Worm (Caenorhabditis elegans) whole organism, L3 larva: Measurements from ENCODE around the gene W02D7.8.

Experiments
- ZK546.5 ChIP-seq: sonication (generic microtip); optimal IDR thresholded peaks from 2 replicates; lab custom pipeline; 2017; ENCODE audit warnings: missing biosample characterization, missing genetic modification characterization
- fkh-10 ChIP-seq: sonication (generic microtip); optimal IDR thresholded peaks from 2 replicates; lab custom pipeline; 2017; ENCODE audit warnings: missing biosample characterization, missing genetic modification reagents, missing genetic modification characterization
- fos-1 ChIP-seq: fragments of 150-350 bp; optimal IDR thresholded peaks from 2 replicates; lab custom pipeline; 2014; ENCODE audit warnings: missing biosample characterization, missing genetic modification characterization
- lin-39 ChIP-seq: fragments of 150-350 bp; optimal IDR thresholded peaks from 2 replicates; lab custom pipeline; 2018; ENCODE audit warnings: missing biosample characterization, missing genetic modification reagents, missing genetic modification characterization
- lsy-12 ChIP-seq: sonication (generic microtip); optimal IDR thresholded peaks from 2 replicates; lab custom pipeline; 2016; ENCODE audit warnings: mild to moderate bottlenecking, missing genetic modification characterization, missing compliant biosample characterization
- unc-39 ChIP-seq: sonication (generic microtip); optimal IDR thresholded peaks from 4 replicates; lab custom pipeline; 2017; ENCODE audit warnings: missing biosample characterization, missing genetic modification characterization
- ztf-11 ChIP-seq: fragments of 150-350 bp; optimal IDR thresholded peaks from 2 replicates; lab custom pipeline; 2014; ENCODE audit warnings: missing biosample characterization, missing genetic modification characterization

DNA sequence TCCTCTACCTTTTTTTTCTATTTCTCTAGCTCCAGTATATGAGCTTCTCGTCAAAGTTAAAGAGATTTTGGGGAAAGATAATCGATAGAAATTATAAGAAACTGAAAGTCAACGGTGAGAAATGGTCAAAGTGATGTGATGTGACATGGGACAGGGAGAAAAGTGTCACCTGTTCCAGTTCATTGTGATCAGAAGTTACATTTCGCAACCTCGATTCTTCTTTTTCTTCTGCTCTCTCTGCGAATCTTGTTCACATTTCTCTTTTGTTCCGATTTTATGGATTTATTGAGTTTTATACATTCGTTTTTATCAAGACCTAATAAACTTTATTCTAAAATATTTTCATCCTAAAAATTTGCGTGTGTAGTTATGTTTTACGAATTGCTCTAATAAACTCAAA lies 29.4 kb upstream of the W02D7.8 start:
- TF ChIP-seq lsy-12 (tag; lab: Kevin White, UChicago) = no peak
- no peak for TF ChIP-seq fos-1 (tag; lab: Kevin White, UChicago)
- TF ChIP-seq lin-39 (tag; lab: Kevin White, UChicago) = no peak
- TF ChIP-seq ZK546.5 (tag; lab: Kevin White, UChicago) = no peak
- TF ChIP-seq ztf-11 = no peak
- no peak for TF ChIP-seq fkh-10 (GFP tag; lab: Kevin White, UChicago)
- TF ChIP-seq unc-39 (tag; lab: Kevin White, UChicago) = no peak
